Worm (Caenorhabditis elegans) whole organism, L4/young adult: ENCODE measurements around the gene F54F7.2.

Source experiments
- W03F9.2 ChIP-seq: fragments of 150-350 bp; optimal IDR thresholded peaks from 2 replicates; lab custom pipeline; 2014; ENCODE audit warnings: missing biosample characterization, missing genetic modification characterization
- dao-5 ChIP-seq: sonication (generic microtip); optimal IDR thresholded peaks from 2 replicates; lab custom pipeline; 2016; ENCODE audit warnings: missing genotype, missing genetic modification characterization, moderate library complexity, missing compliant biosample characterization
- him-1 ChIP-seq: sonication (generic microtip); optimal IDR thresholded peaks from 2 replicates; lab custom pipeline; 2016; ENCODE audit warnings: missing genotype, missing genetic modification reagents, missing genetic modification characterization, missing compliant biosample characterization

ce11 chrX:11857178-11857577 is 13.7 kb downstream of the F54F7.2 start, which contains the start of gene mes-1:
- TF ChIP-seq him-1 (tag; lab: Kevin White, UChicago) (no peak), dao-5 (tag; lab: Kevin White, UChicago) (no peak), W03F9.2 (no peak)
